Fruit fly (Drosophila melanogaster) whole organism: ENCODE results near the gene CG18301.

Experiments
- CG8478 ChIP-seq: fragments of >200 bp; optimal IDR thresholded peaks from 2 replicates; lab custom pipeline; 2018; ENCODE audit warnings: inconsistent platforms
- Dll ChIP-seq: fragments of >200 bp; optimal IDR thresholded peaks from 2 replicates; lab custom pipeline; 2017
- EcR ChIP-seq, 2 experiments: fragments of >200 bp; optimal IDR thresholded peaks; 2 replicates each; lab custom pipeline; 2017; ENCODE audit warnings: missing biosample characterization in 2 of 2, missing genetic modification characterization in 2 of 2, missing genetic modification reagents in 2 of 2
- pan ChIP-seq: fragments of >200 bp; optimal IDR thresholded peaks from 2 replicates; lab custom pipeline; 2017
- psq ChIP-seq: fragments of >200 bp; optimal IDR thresholded peaks from 2 replicates; lab custom pipeline; 2017
- usp ChIP-seq: fragments of >200 bp; optimal IDR thresholded peaks from 2 replicates; lab custom pipeline; 2017; ENCODE audit warnings: missing biosample characterization, missing genetic modification characterization, mixed read lengths

Gene CG18301

DNA sequence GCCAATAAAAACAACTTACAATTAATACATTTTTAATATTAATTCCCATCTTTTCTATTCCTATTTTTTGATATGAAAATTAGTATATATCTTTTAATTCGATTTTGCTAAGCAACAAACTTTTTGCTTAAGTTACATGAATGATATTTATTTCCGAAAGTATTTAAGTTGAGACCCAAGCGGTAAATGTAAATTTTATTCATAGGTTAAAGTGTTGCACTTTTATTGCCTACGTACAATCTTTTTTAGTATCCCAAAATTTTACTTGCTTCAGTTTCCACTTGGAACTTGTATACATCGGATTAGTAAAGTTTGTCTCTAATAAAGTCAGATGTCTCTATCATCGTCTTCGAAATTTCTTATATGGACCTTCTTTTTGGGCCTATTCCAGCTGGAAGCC is at the start of gene CG18301:
Gene CG18301 (plus strand): TSS at position 301 of the 400 bp plus-strand sequence.
- no peak for TF ChIP-seq psq
- no peak for TF ChIP-seq pan (lab: Kevin White, UChicago)

DNA sequence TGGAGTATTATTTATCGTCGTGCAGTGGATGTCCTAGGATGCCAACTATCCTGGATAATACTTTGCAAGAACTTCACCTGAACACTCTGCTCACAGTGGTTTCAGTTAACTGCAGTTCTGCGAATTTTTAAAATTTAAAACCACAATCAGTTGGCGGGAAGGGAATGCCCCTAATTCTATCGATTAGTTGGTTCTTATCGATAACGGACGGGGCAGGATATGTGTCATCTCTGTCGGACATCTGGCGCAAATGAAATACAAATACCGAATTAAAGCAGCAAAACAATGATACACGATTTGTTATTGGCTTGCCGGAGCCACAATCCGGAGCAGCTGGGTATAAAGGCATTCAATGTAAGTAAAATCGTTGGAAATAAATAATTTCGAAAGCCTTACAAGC is 48.5 kb upstream of the CG18301 start, which contains the start of gene Grip75:
Gene Grip75 (plus strand): TSS at position 223 of the 400 bp plus-strand sequence.
- TF ChIP-seq usp (GFP tag; lab: Kevin White, UChicago) (no peak), psq (no peak), pan (lab: Kevin White, UChicago) (no peak), EcR (GFP tag; optimal IDR thresholded peaks at IDR 0.05; lab: Kevin White, UChicago) (no peak), Dll (lab: Kevin White, UChicago) (no peak), CG8478 (no peak)

DNA sequence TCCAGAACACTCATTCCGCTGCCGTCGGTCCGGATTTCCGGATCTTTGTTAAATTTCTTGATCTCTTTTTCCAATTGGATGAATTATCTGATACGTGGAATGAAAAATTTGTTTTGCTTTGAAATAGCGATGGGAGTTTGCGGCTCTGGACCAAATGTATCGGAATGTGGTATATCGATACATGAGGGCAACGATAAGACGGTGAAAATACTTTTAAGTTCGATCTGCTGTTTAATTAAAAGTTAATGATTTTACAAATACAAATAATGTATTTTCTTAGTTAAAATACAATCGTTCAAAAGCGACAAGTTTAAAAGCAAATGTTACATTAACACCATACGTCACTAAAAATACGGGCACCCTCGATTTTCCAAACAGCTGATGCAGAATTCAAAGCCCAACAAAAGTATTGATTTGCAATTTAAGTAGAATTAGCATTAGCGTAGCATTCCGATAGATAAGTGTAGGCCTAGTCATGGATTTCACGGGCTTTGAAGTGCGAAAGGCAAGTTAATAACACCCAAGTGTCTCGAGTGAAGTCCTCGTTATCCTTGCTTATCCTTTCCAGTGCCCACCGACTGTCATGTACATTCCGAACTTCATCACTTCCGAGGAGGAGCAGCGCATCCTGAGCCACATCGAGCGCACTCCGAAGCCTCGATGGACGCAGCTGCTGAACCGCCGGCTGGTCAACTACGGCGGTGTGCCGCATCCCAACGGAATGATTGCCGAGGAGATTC is 43.0 kb upstream of the CG18301 start, which contains the start of the genes Cog4 and CG6144:
Gene Cog4 (minus strand): TSS at position 139 of the 740 bp plus-strand sequence.
Gene CG6144 (plus strand): TSS at position 211 of the 740 bp plus-strand sequence.
- TF ChIP-seq Dll (lab: Kevin White, UChicago) (no peak), pan (lab: Kevin White, UChicago) (no peak), CG8478 (no peak), psq (no peak), usp (GFP tag; lab: Kevin White, UChicago) (no peak), EcR (GFP tag; optimal IDR thresholded peaks at IDR 0.05; lab: Kevin White, UChicago) (no peak)

DNA sequence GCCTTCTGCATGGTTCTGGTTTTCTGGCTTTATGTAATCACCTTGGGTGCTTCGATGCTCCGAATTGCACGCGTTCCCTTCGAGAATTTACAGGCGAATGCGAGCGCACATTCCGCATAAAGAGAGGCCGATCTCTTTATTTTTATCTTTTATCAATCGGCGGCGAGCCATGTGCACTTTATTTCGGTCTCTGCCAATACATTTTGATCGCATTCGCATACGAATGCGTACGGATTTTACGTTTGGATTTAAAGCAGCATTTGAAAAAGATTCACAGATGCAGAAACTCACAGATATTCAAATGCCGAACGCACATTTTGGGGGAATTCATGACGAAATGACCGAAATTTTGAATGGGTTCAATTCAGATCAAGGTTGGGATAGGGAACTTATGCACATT is 40.3 kb upstream of the CG18301 start, which contains the start of gene CG13144:
Gene CG13144 (minus strand): TSS at position 101 of the 400 bp plus-strand sequence.
- no peak for TF ChIP-seq psq

DNA sequence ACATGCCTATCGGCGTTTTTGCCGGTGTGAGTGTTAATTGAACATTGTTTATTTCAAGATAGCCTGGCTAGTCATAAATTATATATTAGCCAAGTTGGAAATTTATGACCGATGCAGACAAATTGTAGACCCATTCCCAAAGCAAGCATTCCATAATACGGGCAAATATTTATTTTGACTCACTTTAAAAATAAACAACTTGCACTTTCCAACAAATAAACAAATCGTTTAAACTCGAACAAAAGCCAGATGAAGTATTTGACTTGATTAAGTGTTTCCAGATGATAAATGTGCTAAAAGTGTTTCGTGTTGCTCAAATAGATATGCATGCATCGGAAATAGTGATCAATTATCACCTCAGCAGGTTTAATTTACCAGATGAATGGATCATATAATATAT is 36.1 kb upstream of the CG18301 start:
- no peak for TF ChIP-seq EcR (GFP tag; optimal IDR thresholded peaks at IDR 0.05; lab: Kevin White, UChicago)
- TF ChIP-seq psq, result no peak
- TF ChIP-seq Dll (lab: Kevin White, UChicago), result no peak
- TF ChIP-seq pan (lab: Kevin White, UChicago), result no peak
- no peak for TF ChIP-seq usp (GFP tag; lab: Kevin White, UChicago)
- no peak for TF ChIP-seq CG8478

DNA sequence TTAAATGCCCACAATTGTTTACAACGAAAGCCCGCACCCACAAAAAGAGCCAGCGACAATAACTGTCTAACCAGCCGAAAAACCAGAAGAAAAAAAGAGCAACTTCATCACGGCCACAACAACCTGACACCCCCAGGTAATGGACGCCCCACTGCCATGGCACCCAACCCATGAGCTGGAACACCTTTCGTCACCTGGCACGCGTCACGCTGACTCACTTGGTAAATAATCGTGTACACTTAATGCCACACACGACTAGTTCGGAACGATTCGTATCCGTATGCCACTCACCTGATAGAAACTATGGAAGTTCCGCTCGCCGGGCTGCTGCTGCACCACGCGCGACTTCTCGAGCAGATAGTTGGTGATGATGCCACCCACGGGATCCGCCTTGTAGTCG is 35.3 kb upstream of the CG18301 start:
- no peak for TF ChIP-seq psq
- no peak for TF ChIP-seq usp (GFP tag; lab: Kevin White, UChicago)
- TF ChIP-seq CG8478, result no peak
- TF ChIP-seq pan (lab: Kevin White, UChicago), result no peak
- no peak for TF ChIP-seq Dll (lab: Kevin White, UChicago)
- TF ChIP-seq EcR (GFP tag; optimal IDR thresholded peaks at IDR 0.05; lab: Kevin White, UChicago), result no peak

DNA sequence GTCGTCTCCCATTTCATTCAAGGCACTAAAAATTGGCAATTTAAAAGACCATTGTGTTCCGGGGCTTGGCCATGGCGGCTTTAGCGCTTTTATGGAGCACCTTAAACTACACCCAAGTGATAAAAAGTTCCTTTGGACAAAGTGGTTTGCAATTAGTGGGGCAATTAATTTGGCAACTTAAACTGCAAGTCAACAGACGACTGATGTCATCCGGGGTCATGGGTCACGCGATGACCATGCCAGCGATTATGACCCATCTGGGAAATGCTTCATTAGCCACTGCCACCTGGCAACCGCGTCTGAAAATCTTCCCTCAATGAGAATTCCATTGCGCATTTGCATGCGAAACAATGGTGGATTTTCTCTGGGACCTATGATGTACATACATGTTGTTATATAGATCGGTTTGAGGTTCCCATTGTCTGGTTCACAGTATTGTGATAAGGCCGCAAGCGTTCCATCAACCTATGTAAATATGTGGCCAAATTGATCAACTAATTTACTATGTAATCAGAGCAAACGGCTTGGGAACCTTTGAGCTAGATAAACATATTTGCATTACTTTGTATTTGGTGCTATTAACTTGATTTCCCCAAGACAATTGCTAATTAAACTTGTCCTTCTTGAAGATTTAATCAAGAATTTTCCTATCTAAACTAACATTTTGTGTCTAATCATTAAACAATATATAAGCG is 34.4 kb upstream of the CG18301 start:
- TF ChIP-seq EcR (GFP tag; optimal IDR thresholded peaks at IDR 0.05; lab: Kevin White, UChicago) (no peak), pan (lab: Kevin White, UChicago) (no peak), CG8478 (no peak), Dll (lab: Kevin White, UChicago) (no peak)

DNA sequence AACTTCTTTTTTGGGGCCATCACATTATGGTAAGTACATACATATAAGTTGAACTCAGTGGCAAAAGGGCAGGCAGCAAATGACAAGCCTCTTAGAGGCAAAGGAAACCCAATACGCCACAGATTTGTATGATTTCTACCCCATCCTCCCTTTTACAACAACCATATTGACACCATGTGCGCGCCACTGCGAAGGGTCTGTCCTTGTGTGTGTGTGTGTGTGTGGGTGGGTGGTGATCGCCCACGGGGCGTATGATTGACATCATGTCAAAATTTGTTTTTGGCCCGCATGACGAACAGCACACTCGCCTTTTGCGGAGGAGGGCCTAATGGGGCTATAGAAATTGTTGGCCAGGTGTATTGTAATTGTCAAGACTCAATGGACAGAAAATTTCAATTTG is 32.0 kb upstream of the CG18301 start:
- TF ChIP-seq EcR (GFP tag; optimal IDR thresholded peaks at IDR 0.05; lab: Kevin White, UChicago), result no peak
- TF ChIP-seq CG8478, result no peak
- no peak for TF ChIP-seq psq
- no peak for TF ChIP-seq usp (GFP tag; lab: Kevin White, UChicago)
- TF ChIP-seq Dll (lab: Kevin White, UChicago), result no peak
- TF ChIP-seq pan (lab: Kevin White, UChicago), result no peak

DNA sequence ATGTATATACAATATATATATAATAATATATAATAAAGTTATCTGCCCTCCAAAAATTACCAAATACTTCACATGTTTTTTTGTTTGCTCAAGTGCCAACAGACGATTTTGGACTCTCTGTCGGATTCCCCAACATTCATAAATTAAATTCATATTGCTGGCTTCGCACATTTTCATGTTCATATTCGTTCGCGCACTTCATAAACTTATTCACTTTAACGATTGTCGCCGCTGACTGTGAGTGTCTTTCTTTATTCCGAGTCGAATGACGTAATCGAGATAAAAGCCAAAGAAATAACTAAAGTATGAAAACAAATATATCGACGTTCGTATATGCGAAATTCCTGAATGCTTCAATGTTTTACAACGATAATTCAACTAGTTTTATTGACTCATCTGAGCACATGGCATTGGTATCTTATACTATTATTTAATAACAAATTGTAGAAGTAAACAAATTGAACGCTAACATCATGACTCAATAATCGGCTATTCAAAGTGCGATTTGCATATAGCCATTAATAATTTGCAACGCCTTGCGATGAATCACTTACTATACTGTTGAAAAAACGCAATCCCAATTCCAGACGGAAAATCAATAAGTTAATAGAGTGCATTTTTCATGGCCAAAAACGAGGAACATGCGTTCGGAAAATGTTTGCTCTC is 31.2 kb upstream of the CG18301 start:
- TF ChIP-seq pan (lab: Kevin White, UChicago) (no peak), CG8478 (no peak), usp (GFP tag; lab: Kevin White, UChicago) (no peak), EcR (GFP tag; optimal IDR thresholded peaks at IDR 0.05; lab: Kevin White, UChicago) (no peak), Dll (lab: Kevin White, UChicago) (no peak), psq (no peak)

DNA sequence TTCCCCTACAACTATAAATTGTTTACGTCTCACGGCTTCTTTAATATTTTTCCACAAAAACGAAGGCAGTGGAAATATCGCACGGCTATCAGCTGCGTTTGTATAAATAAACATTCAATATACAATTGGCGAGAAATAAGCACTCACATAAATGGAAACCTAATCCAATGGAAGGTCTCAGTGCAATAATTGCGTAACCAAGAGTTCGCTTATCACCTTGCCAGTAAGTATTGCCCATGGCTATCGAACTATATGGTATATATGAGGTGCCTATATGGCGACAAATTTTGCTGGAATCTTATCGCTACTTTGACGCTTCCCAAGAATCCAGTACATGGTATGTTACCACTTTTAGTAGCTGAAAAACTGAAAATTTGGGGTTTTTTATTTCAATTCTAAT is 29.4 kb upstream of the CG18301 start:
- no peak for TF ChIP-seq Dll (lab: Kevin White, UChicago)
- TF ChIP-seq pan (lab: Kevin White, UChicago), result no peak
- no peak for TF ChIP-seq EcR (GFP tag; optimal IDR thresholded peaks at IDR 0.05; lab: Kevin White, UChicago)
- TF ChIP-seq CG8478, result no peak
- TF ChIP-seq psq, result no peak
- TF ChIP-seq usp (GFP tag; lab: Kevin White, UChicago), result no peak

DNA sequence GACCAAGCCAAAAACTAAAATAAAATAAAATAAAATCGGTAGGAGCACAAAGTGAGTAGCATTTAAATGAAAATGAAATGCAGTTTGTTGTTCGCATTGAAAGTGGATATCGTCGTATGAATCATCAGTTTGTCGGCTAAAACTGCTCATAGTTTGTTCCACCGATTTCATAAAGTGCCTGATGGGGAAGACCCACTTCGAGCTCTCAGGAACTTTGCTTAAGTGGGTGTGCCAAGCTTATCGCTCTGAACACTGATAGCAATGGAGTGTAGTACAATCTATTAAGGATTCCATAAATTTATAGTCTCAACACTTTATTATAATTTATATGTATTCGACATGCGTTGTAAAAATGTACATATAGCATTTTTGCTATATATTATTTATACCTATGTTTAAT is 28.8 kb upstream of the CG18301 start:
- TF ChIP-seq pan (lab: Kevin White, UChicago) (no peak), EcR (GFP tag; optimal IDR thresholded peaks at IDR 0.05; lab: Kevin White, UChicago) (no peak), CG8478 (no peak), Dll (lab: Kevin White, UChicago) (no peak), usp (GFP tag; lab: Kevin White, UChicago) (no peak), psq (no peak)
